Worm (Caenorhabditis elegans) whole organism, L4/young adult: ENCODE data around the gene hnd-1.

Source experiments
- W03F9.2 ChIP-seq: fragments of 150-350 bp; optimal IDR thresholded peaks from 2 replicates; lab custom pipeline; 2014; ENCODE audit warnings: missing biosample characterization, missing genetic modification characterization
- him-1 ChIP-seq: sonication (generic microtip); optimal IDR thresholded peaks from 2 replicates; lab custom pipeline; 2016; ENCODE audit warnings: missing genotype, missing genetic modification reagents, missing genetic modification characterization, missing compliant biosample characterization

DNA sequence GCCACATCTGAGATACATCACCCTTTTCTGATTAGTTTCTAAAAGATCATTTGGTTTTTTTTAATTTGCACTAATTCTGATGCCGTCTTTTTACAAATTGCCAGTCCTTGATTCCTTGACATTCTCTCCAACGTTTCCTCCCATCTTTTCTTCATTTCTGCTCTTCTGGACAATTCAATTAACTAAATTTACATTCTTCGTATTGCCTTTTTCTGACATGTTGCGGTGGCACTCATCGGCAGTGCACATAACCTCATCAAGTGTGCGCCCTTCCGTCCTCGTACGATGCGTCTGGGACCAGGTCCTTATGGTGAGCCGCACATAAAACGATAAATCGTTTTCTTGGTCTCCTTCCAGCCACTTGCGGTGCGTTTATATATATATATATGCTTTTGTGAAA, 45.4 kb upstream of the hnd-1 start:
- TF ChIP-seq him-1 (tag; lab: Kevin White, UChicago) (no peak), W03F9.2 (no peak)
